Worm (Caenorhabditis elegans) whole organism, L2 larva: ENCODE results near the gene mltn-8.

Experiments used
- C34F6.9 ChIP-seq: fragments of 150-350 bp; optimal IDR thresholded peaks from 2 replicates; lab custom pipeline; 2014; ENCODE audit warnings: missing biosample characterization, missing genetic modification characterization
- Y55F3AM.14 ChIP-seq: fragments of 200-800 bp; sonication (Bioruptor generic); optimal IDR thresholded peaks from 2 replicates; lab custom pipeline; 2018; ENCODE audit warnings: mild to moderate bottlenecking, missing genetic modification characterization, missing compliant biosample characterization
- ama-1 ChIP-seq: fragments of 150-350 bp; optimal IDR thresholded peaks from 2 replicates; lab custom pipeline; 2018; ENCODE audit warnings: inconsistent platforms
- blmp-1 ChIP-seq: sonication (generic microtip); optimal IDR thresholded peaks from 2 replicates; lab custom pipeline; 2017; ENCODE audit warnings: missing genetic modification characterization, mild to moderate bottlenecking, missing compliant biosample characterization, antibody characterized with exemption, moderate library complexity; ENCODE audit not compliant: insufficient read depth
- ceh-16 ChIP-seq: fragments of 150-350 bp; optimal IDR thresholded peaks from 2 replicates; lab custom pipeline; 2014; ENCODE audit warnings: missing biosample characterization, missing genetic modification characterization
- ceh-82 ChIP-seq: fragments of 150-350 bp; optimal IDR thresholded peaks from 2 replicates; lab custom pipeline; 2014; ENCODE audit warnings: missing biosample characterization, missing genetic modification characterization
- crh-2 ChIP-seq: sonication (generic microtip); optimal IDR thresholded peaks from 2 replicates; lab custom pipeline; 2017; ENCODE audit warnings: missing biosample characterization, missing genetic modification characterization
- dmd-4 ChIP-seq: sonication (generic microtip); optimal IDR thresholded peaks from 2 replicates; lab custom pipeline; 2017; ENCODE audit warnings: missing biosample characterization, missing genetic modification characterization
- elt-1 ChIP-seq: fragments of 150-350 bp; optimal IDR thresholded peaks from 2 replicates; lab custom pipeline; 2014; ENCODE audit warnings: missing biosample characterization, missing genetic modification characterization
- elt-3 ChIP-seq: sonication (generic microtip); optimal IDR thresholded peaks from 2 replicates; lab custom pipeline; 2017; ENCODE audit warnings: missing biosample characterization, missing genetic modification characterization
- fos-1 ChIP-seq: fragments of 150-350 bp; optimal IDR thresholded peaks from 2 replicates; lab custom pipeline; 2014; ENCODE audit warnings: missing biosample characterization, missing genetic modification characterization
- gmeb-1 ChIP-seq: fragments of 150-350 bp; optimal IDR thresholded peaks from 2 replicates; lab custom pipeline; 2014; ENCODE audit warnings: missing biosample characterization, missing genetic modification characterization
- lin-11 ChIP-seq: fragments of 150-350 bp; sonication (generic microtip); optimal IDR thresholded peaks from 2 replicates; lab custom pipeline; 2014; ENCODE audit warnings: missing biosample characterization, missing genetic modification characterization, inconsistent platforms, mixed read lengths
- lin-13 ChIP-seq: fragments of 150-350 bp; optimal IDR thresholded peaks from 2 replicates; lab custom pipeline; 2014; ENCODE audit warnings: missing biosample characterization, missing genetic modification reagents, missing genetic modification characterization
- lin-39 ChIP-seq: fragments of 150-350 bp; optimal IDR thresholded peaks from 2 replicates; lab custom pipeline; 2014; ENCODE audit warnings: missing biosample characterization, missing genetic modification reagents, missing genetic modification characterization
- lsy-2 ChIP-seq, 2 experiments: fragments of 150-350 bp in 1 of 2; sonication (generic microtip) in 1 of 2; optimal IDR thresholded peaks; 2 replicates each; lab custom pipeline; 2014 to 2017; ENCODE audit warnings: missing biosample characterization in 2 of 2, missing genetic modification characterization in 2 of 2
- mbf-1 ChIP-seq: sonication (generic microtip); optimal IDR thresholded peaks from 2 replicates; lab custom pipeline; 2017; ENCODE audit warnings: missing biosample characterization, missing genetic modification characterization
- mdl-1 ChIP-seq, 2 experiments: fragments of 150-350 bp in 1 of 2; sonication (generic microtip) in 1 of 2; optimal IDR thresholded peaks; 2 replicates each; lab custom pipeline; 2017; ENCODE audit warnings: missing biosample characterization in 2 of 2, missing genetic modification characterization in 2 of 2
- nhr-10 ChIP-seq: sonication (generic microtip); optimal IDR thresholded peaks from 2 replicates; lab custom pipeline; 2017; ENCODE audit warnings: missing biosample characterization, missing genetic modification characterization
- nhr-11 ChIP-seq: fragments of 150-350 bp; optimal IDR thresholded peaks from 2 replicates; lab custom pipeline; 2014; ENCODE audit warnings: missing biosample characterization, missing genetic modification characterization
- nhr-12 ChIP-seq: fragments of 150-350 bp; optimal IDR thresholded peaks from 2 replicates; lab custom pipeline; 2014; ENCODE audit warnings: missing biosample characterization, missing genetic modification characterization
- nhr-129 ChIP-seq: fragments of 150-350 bp; optimal IDR thresholded peaks from 2 replicates; lab custom pipeline; 2014; ENCODE audit warnings: missing biosample characterization, missing genetic modification characterization
- nhr-237 ChIP-seq: fragments of 150-350 bp; optimal IDR thresholded peaks from 2 replicates; lab custom pipeline; 2014; ENCODE audit warnings: missing biosample characterization, missing genetic modification characterization
- nhr-25 ChIP-seq: fragments of 150-350 bp; sonication (generic microtip); optimal IDR thresholded peaks from 3 replicates; lab custom pipeline; 2014; ENCODE audit warnings: missing biosample characterization, missing genetic modification characterization
- nhr-77 ChIP-seq: fragments of 150-350 bp; optimal IDR thresholded peaks from 2 replicates; lab custom pipeline; 2014; ENCODE audit warnings: missing biosample characterization, missing genetic modification characterization
- sma-9 ChIP-seq, 2 experiments: fragments of 150-350 bp in 1 of 2; sonication (generic microtip) in 1 of 2; optimal IDR thresholded peaks; 2 replicates each; lab custom pipeline; 2014 to 2016; ENCODE audit warnings: missing genetic modification characterization in 2 of 2, mild to moderate bottlenecking in 1 of 2, missing biosample characterization in 1 of 2, missing compliant biosample characterization in 1 of 2, missing genetic modification reagents in 1 of 2, moderate library complexity in 1 of 2
- snpc-4 ChIP-seq: fragments of 150-350 bp; optimal IDR thresholded peaks from 2 replicates; lab custom pipeline; 2014; ENCODE audit warnings: missing biosample characterization, missing genetic modification characterization
- zag-1 ChIP-seq: fragments of 150-350 bp; optimal IDR thresholded peaks from 2 replicates; lab custom pipeline; 2014; ENCODE audit warnings: missing biosample characterization, missing genetic modification characterization
- ztf-1 ChIP-seq: fragments of 200-800 bp; sonication (Bioruptor generic); conservative IDR thresholded peaks from 2 replicates; pipeline ENCODE4 v1.3.6; 2022; ENCODE audit warnings: missing genetic modification characterization, missing compliant biosample characterization
- ztf-11 ChIP-seq: sonication (generic microtip); optimal IDR thresholded peaks from 2 replicates; lab custom pipeline; 2017; ENCODE audit warnings: missing biosample characterization, missing genetic modification characterization
- ztf-4 ChIP-seq: fragments of 150-350 bp; optimal IDR thresholded peaks from 2 replicates; lab custom pipeline; 2014; ENCODE audit warnings: missing biosample characterization, missing genetic modification characterization

Gene mltn-8

ce11 chrV:415072-415471 is 35.0 kb upstream of the mltn-8 start:
- TF ChIP-seq fos-1 (tag; lab: Kevin White, UChicago), result peak; percentile 79
- no peak for TF ChIP-seq elt-3 (tag; lab: Kevin White, UChicago)
- TF ChIP-seq zag-1, result no peak
- TF ChIP-seq, all 48 proteins: peak for 1

ce11 chrV:414630-415029 is 34.5 kb upstream of the mltn-8 start, which contains the start of gene dod-19:
Gene dod-19, minus strand, starts transcription at chrV:414759.
- TF ChIP-seq nhr-11, result no peak
- no peak for TF ChIP-seq nhr-129 (tag; lab: Kevin White, UChicago)
- TF ChIP-seq nhr-25, result no peak
- TF ChIP-seq ceh-82 (tag; lab: Kevin White, UChicago), result no peak
- TF ChIP-seq lin-13 (GFP tag; lab: Kevin White, UChicago), result no peak
- no peak for TF ChIP-seq nhr-77 (tag; lab: Kevin White, UChicago)
- TF ChIP-seq sma-9 (GFP tag; optimal IDR thresholded peaks at IDR 0.05; lab: Kevin White, UChicago), result peak; percentile 46
- no peak for TF ChIP-seq sma-9 (tag; optimal IDR thresholded peaks at IDR 0.05; lab: Kevin White, UChicago)
- TF ChIP-seq fos-1 (tag; lab: Kevin White, UChicago), result peak; percentile 69
- TF ChIP-seq elt-3 (tag; lab: Kevin White, UChicago), result no peak
- TF ChIP-seq mbf-1 (tag; lab: Kevin White, UChicago), result no peak
- no peak for TF ChIP-seq nhr-10
- TF ChIP-seq mdl-1 (tag; optimal IDR thresholded peaks at IDR 0.05; lab: Kevin White, UChicago), result no peak
- no peak for TF ChIP-seq nhr-237 (tag; lab: Kevin White, UChicago)
- TF ChIP-seq elt-1 (tag; lab: Kevin White, UChicago), result no peak

- TF ChIP-seq blmp-1, result no peak
- no peak for TF ChIP-seq nhr-12 (tag; lab: Kevin White, UChicago)
- TF ChIP-seq nhr-77 (tag; lab: Kevin White, UChicago), result no peak
- no peak for TF ChIP-seq ztf-11 (tag; lab: Kevin White, UChicago)
- no peak for TF ChIP-seq mdl-1 (tag; optimal IDR thresholded peaks at IDR 0.05; lab: Kevin White, UChicago)
- no peak for TF ChIP-seq ztf-4 (tag; lab: Kevin White, UChicago)
- TF ChIP-seq fos-1 (tag; lab: Kevin White, UChicago), result no peak
- no peak for TF ChIP-seq zag-1
- TF ChIP-seq lin-11, result no peak
- TF ChIP-seq dmd-4 (tag; lab: Kevin White, UChicago), result no peak
- TF ChIP-seq ceh-82 (tag; lab: Kevin White, UChicago), result no peak
- no peak for TF ChIP-seq ama-1 (lab: Kevin White, UChicago)
- TF ChIP-seq nhr-10, result no peak
- TF ChIP-seq lsy-2 (tag; optimal IDR thresholded peaks at IDR 0.05; lab: Kevin White, UChicago), result no peak
- no peak for TF ChIP-seq snpc-4 (tag; lab: Kevin White, UChicago)
- TF ChIP-seq gmeb-1 (tag; lab: Kevin White, UChicago), result no peak
- TF ChIP-seq ceh-16 (tag; lab: Kevin White, UChicago), result no peak
- TF ChIP-seq C34F6.9, result no peak
Measured at ce11 chrV:412820-413219, 32.7 kb upstream of the mltn-8 start.

DNA sequence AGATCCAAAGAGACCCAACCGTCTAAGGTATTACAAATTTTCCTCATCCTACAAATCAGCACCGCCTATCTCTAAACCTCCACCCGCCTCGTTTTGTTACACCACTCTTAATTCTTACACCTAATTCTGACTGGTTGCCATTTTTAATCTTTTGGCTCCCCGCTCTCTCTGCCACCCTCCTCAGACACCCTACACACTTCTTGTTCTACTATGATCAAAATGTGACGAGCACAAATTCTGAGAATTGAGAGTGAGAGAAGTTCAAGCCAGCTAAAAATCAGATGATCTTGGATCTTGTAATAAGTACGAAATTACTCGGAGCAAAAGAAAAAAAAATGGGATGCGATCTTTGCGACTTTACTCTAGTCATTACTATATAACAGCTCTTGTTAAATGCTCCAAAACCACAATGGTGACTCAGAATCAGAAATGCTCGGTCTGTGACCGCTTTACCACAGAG is 24.2 kb upstream of the mltn-8 start, which contains the start of gene nhr-252:
Gene nhr-252, plus strand, starts transcription at position 410 of the 460 bp plus-strand sequence.
- TF ChIP-seq sma-9 (GFP tag; optimal IDR thresholded peaks at IDR 0.05; lab: Kevin White, UChicago) (peak; percentile 35), sma-9 (tag; optimal IDR thresholded peaks at IDR 0.05; lab: Kevin White, UChicago) (no peak), fos-1 (tag; lab: Kevin White, UChicago) (no peak)

DNA sequence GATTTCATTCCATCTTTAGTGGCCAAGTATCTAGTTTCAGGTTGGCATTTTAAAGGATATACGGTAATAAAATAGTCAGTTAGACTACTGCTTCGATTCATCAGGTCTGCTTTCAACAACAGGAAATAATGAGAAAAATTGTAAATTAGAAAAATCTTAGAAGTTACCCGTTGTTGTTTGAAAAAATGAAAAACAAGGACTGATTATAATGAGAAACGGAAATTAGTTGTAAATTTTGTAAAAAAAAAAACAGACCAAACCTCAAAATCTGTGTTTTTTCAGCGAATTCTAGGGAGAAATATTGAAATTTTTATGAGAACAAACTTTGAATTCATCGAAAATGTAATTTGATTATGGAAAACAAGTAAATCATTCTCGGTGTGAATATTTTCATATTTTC is 22.9 kb upstream of the mltn-8 start, which contains the start of gene srh-62:
Gene srh-62, minus strand, starts transcription at position 101 of the 400 bp plus-strand sequence.
- no peak for TF ChIP-seq ama-1 (lab: Kevin White, UChicago)
- TF ChIP-seq nhr-77 (tag; lab: Kevin White, UChicago), result no peak
- TF ChIP-seq ceh-16 (tag; lab: Kevin White, UChicago), result no peak
- TF ChIP-seq ztf-1 (GFP tag; lab: Robert Waterston, UW), result no peak
- no peak for TF ChIP-seq nhr-129 (tag; lab: Kevin White, UChicago)
- TF ChIP-seq zag-1, result no peak
- TF ChIP-seq gmeb-1 (tag; lab: Kevin White, UChicago), result no peak
- TF ChIP-seq dmd-4 (tag; lab: Kevin White, UChicago), result no peak
- no peak for TF ChIP-seq lin-39 (tag; lab: Kevin White, UChicago)
- TF ChIP-seq sma-9 (GFP tag; optimal IDR thresholded peaks at IDR 0.05; lab: Kevin White, UChicago), result no peak
- no peak for TF ChIP-seq sma-9 (tag; optimal IDR thresholded peaks at IDR 0.05; lab: Kevin White, UChicago)
- TF ChIP-seq nhr-12 (tag; lab: Kevin White, UChicago), result no peak
- no peak for TF ChIP-seq lsy-2 (tag; optimal IDR thresholded peaks at IDR 0.05; lab: Kevin White, UChicago)

DNA sequence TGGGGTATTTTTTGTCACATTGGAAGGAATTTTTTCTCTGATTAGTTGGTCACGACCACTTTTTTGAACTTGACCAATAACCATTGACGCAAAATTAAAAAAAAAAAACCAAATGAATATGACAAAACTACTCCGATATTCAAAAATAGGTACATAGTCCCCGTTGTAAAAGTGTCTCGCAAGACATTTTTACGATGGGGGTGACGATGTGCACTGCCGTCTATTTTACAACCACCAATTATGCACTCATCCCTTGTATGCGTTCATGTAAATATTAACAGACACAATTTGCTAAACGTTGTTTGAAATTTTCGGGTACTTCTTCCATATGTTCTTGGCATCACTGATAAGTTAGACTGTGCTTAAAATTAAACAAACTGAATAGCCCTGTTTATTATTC is 19.6 kb upstream of the mltn-8 start, which contains the start of gene scl-27:
Gene scl-27, plus strand, starts transcription at position 301 of the 400 bp plus-strand sequence.
- no peak for TF ChIP-seq Y55F3AM.14 (GFP tag; lab: Kevin White, UChicago)
- no peak for TF ChIP-seq nhr-10
- no peak for TF ChIP-seq crh-2 (tag; lab: Kevin White, UChicago)
